Worm (Caenorhabditis elegans) whole organism, early embryonic: ENCODE results near the gene K10C2.12.

Experiments used
- B0310.2 ChIP-seq: sonication (generic microtip); optimal IDR thresholded peaks from 2 replicates; lab custom pipeline; 2016; ENCODE audit warnings: mild to moderate bottlenecking, missing genetic modification characterization, missing compliant biosample characterization
- F13C5.2 ChIP-seq: sonication (generic microtip); optimal IDR thresholded peaks from 2 replicates; lab custom pipeline; 2017; ENCODE audit warnings: mild to moderate bottlenecking, missing genetic modification characterization, inconsistent platforms, missing compliant biosample characterization
- aly-1 ChIP-seq: sonication (generic microtip); optimal IDR thresholded peaks from 2 replicates; lab custom pipeline; 2016; ENCODE audit warnings: missing genetic modification characterization, missing compliant biosample characterization
- ama-1 ChIP-seq: fragments of 150-350 bp; optimal IDR thresholded peaks from 2 replicates; lab custom pipeline; 2014
- ceh-13 ChIP-seq: fragments of 200-800 bp; sonication (Bioruptor generic); optimal IDR thresholded peaks from 2 replicates; lab custom pipeline; 2018; ENCODE audit warnings: mild to moderate bottlenecking, missing genetic modification characterization, missing compliant biosample characterization
- ceh-36 ChIP-seq: sonication (generic microtip); optimal IDR thresholded peaks from 2 replicates; lab custom pipeline; 2016; ENCODE audit warnings: missing genetic modification characterization, inconsistent platforms, missing compliant biosample characterization
- ets-7 ChIP-seq: sonication (generic microtip); optimal IDR thresholded peaks from 2 replicates; lab custom pipeline; 2016; ENCODE audit warnings: missing genotype, missing genetic modification characterization, missing compliant biosample characterization
- flt-1 ChIP-seq: fragments of 200-800 bp; sonication (Bioruptor generic); IDR thresholded peaks from 2 replicates; pipeline ENCODE4 v1.3.6; 2022; ENCODE audit warnings: missing genetic modification characterization, missing compliant biosample characterization
- hmbx-1 ChIP-seq: sonication (generic microtip); optimal IDR thresholded peaks from 2 replicates; lab custom pipeline; 2016; ENCODE audit warnings: mild to moderate bottlenecking, missing genetic modification characterization, missing compliant biosample characterization
- hmg-4 ChIP-seq: fragments of 200-800 bp; sonication (Bioruptor generic); optimal IDR thresholded peaks from 2 replicates; lab custom pipeline; 2018; ENCODE audit warnings: mild to moderate bottlenecking, missing genetic modification characterization, missing compliant biosample characterization
- hnd-1 ChIP-seq: sonication (generic microtip); optimal IDR thresholded peaks from 2 replicates; lab custom pipeline; 2016; ENCODE audit warnings: missing genetic modification characterization, missing compliant biosample characterization
- pes-1 ChIP-seq: fragments of 200-800 bp; sonication (Bioruptor generic); IDR thresholded peaks from 2 replicates; pipeline ENCODE4 v1.3.6; 2022; ENCODE audit warnings: missing genetic modification reagents, missing genetic modification characterization, missing compliant biosample characterization
- scrt-1 ChIP-seq: fragments of 200-800 bp; sonication (Bioruptor generic); IDR thresholded peaks from 2 replicates; pipeline ENCODE4 v1.3.6; 2022; ENCODE audit warnings: missing genetic modification characterization, missing compliant biosample characterization
- sea-1 ChIP-seq: fragments of 200-800 bp; sonication (Bioruptor generic); conservative IDR thresholded peaks from 2 replicates; pipeline ENCODE4 v1.3.6; 2022; ENCODE audit warnings: missing genetic modification characterization, missing compliant biosample characterization
- tbx-11 ChIP-seq: fragments of 200-800 bp; sonication (Bioruptor generic); IDR thresholded peaks from 2 replicates; pipeline ENCODE4 v1.3.6; 2022; ENCODE audit warnings: missing genetic modification characterization, missing compliant biosample characterization
- tbx-37 ChIP-seq: fragments of 200-800 bp; sonication (Bioruptor generic); conservative IDR thresholded peaks from 2 replicates; pipeline ENCODE4 v1.3.6; 2022; ENCODE audit warnings: missing genetic modification reagents, missing genetic modification characterization, missing compliant biosample characterization
- tra-4 ChIP-seq: sonication (generic microtip); optimal IDR thresholded peaks from 2 replicates; lab custom pipeline; 2017; ENCODE audit warnings: missing genetic modification characterization, missing compliant biosample characterization

K10C2.12 gene

ce11 chrX:6440464-6440863 is 19.9 kb upstream of the K10C2.12 start, which contains the start of gene K10C2.14:
TSS of gene K10C2.14 (minus strand) at chrX:6440564.
- TF ChIP-seq tbx-37 (GFP tag; lab: Robert Waterston, UW) = no peak
- TF ChIP-seq ama-1 (lab: Kevin White, UChicago) = no peak
- no peak for TF ChIP-seq hnd-1 (tag; lab: Kevin White, UChicago)
- no peak for TF ChIP-seq aly-1 (tag; lab: Kevin White, UChicago)
- TF ChIP-seq tbx-11 = no peak
- TF ChIP-seq ceh-36 (tag; lab: Kevin White, UChicago) = no peak
- TF ChIP-seq tra-4 = no peak
- TF ChIP-seq sea-1 (GFP tag; lab: Robert Waterston, UW) = no peak
- no peak for TF ChIP-seq F13C5.2 (tag; lab: Kevin White, UChicago)
- no peak for TF ChIP-seq pes-1 (GFP tag; lab: Robert Waterston, UW)
- no peak for TF ChIP-seq flt-1
- TF ChIP-seq ceh-13 (GFP tag; lab: Kevin White, UChicago) = no peak
- TF ChIP-seq scrt-1 (GFP tag; lab: Robert Waterston, UW) = no peak
- TF ChIP-seq hmg-4 (GFP tag; lab: Kevin White, UChicago) = no peak
- no peak for TF ChIP-seq B0310.2 (tag; lab: Kevin White, UChicago)
- no peak for TF ChIP-seq ets-7
- no peak for TF ChIP-seq hmbx-1 (tag; lab: Kevin White, UChicago)

- no peak for TF ChIP-seq sea-1 (GFP tag; lab: Robert Waterston, UW)
- TF ChIP-seq tbx-11 = no peak
Observed at ce11 chrX:6437545-6437944, 17.0 kb upstream of the K10C2.12 start, which contains the start of gene K10C2.8. TSS of gene K10C2.8 (minus strand) at chrX:6437645.

ce11 chrX:6435812-6436211 is 15.2 kb upstream of the K10C2.12 start:
- no peak for TF ChIP-seq scrt-1 (GFP tag; lab: Robert Waterston, UW)
- TF ChIP-seq aly-1 (tag; lab: Kevin White, UChicago) = no peak
- no peak for TF ChIP-seq B0310.2 (tag; lab: Kevin White, UChicago)
- TF ChIP-seq tra-4 = no peak

- TF ChIP-seq tra-4 = no peak
- TF ChIP-seq tbx-11 = no peak
- no peak for TF ChIP-seq flt-1
- no peak for TF ChIP-seq B0310.2 (tag; lab: Kevin White, UChicago)
- TF ChIP-seq F13C5.2 (tag; lab: Kevin White, UChicago) = no peak
- no peak for TF ChIP-seq hnd-1 (tag; lab: Kevin White, UChicago)
- no peak for TF ChIP-seq scrt-1 (GFP tag; lab: Robert Waterston, UW)
- TF ChIP-seq ets-7 = no peak
- TF ChIP-seq pes-1 (GFP tag; lab: Robert Waterston, UW) = no peak
- no peak for TF ChIP-seq hmbx-1 (tag; lab: Kevin White, UChicago)
- no peak for TF ChIP-seq hmg-4 (GFP tag; lab: Kevin White, UChicago)
- no peak for TF ChIP-seq ama-1 (lab: Kevin White, UChicago)
Observed at ce11 chrX:6433688-6434087, 13.1 kb upstream of the K10C2.12 start, which contains the start of gene K10C2.2. TSS of gene K10C2.2 (minus strand) at chrX:6433788.

- TF ChIP-seq hmg-4 (GFP tag; lab: Kevin White, UChicago) = no peak
- TF ChIP-seq ama-1 (lab: Kevin White, UChicago) = no peak
- TF ChIP-seq flt-1 = no peak
- TF ChIP-seq hmbx-1 (tag; lab: Kevin White, UChicago) = no peak
- no peak for TF ChIP-seq hnd-1 (tag; lab: Kevin White, UChicago)
- no peak for TF ChIP-seq ets-7
Observed at ce11 chrX:6430510-6430909, 9.9 kb upstream of the K10C2.12 start, which contains the start of gene ctsa-2. TSS of gene ctsa-2 (minus strand) at chrX:6430610.

ce11 chrX:6429552-6429951 is 9.0 kb upstream of the K10C2.12 start:
- no peak for TF ChIP-seq pes-1 (GFP tag; lab: Robert Waterston, UW)
- no peak for TF ChIP-seq F13C5.2 (tag; lab: Kevin White, UChicago)
- no peak for TF ChIP-seq ets-7
- no peak for TF ChIP-seq hmg-4 (GFP tag; lab: Kevin White, UChicago)
- no peak for TF ChIP-seq ama-1 (lab: Kevin White, UChicago)
- no peak for TF ChIP-seq tra-4
- TF ChIP-seq ceh-36 (tag; lab: Kevin White, UChicago) = no peak
- no peak for TF ChIP-seq ceh-13 (GFP tag; lab: Kevin White, UChicago)
- TF ChIP-seq scrt-1 (GFP tag; lab: Robert Waterston, UW) = no peak
- no peak for TF ChIP-seq B0310.2 (tag; lab: Kevin White, UChicago)
- TF ChIP-seq hnd-1 (tag; lab: Kevin White, UChicago) = no peak
- TF ChIP-seq aly-1 (tag; lab: Kevin White, UChicago) = no peak
- no peak for TF ChIP-seq sea-1 (GFP tag; lab: Robert Waterston, UW)

- TF ChIP-seq pes-1 (GFP tag; lab: Robert Waterston, UW) = no peak
Observed at ce11 chrX:6427147-6427546, 6.6 kb upstream of the K10C2.12 start.

ce11 chrX:6419113-6419512 is 1.5 kb downstream of the K10C2.12 start:
- no peak for TF ChIP-seq aly-1 (tag; lab: Kevin White, UChicago)
- no peak for TF ChIP-seq hmbx-1 (tag; lab: Kevin White, UChicago)
- TF ChIP-seq tbx-37 (GFP tag; lab: Robert Waterston, UW) = no peak
- no peak for TF ChIP-seq ama-1 (lab: Kevin White, UChicago)
- TF ChIP-seq pes-1 (GFP tag; lab: Robert Waterston, UW) = no peak
- TF ChIP-seq sea-1 (GFP tag; lab: Robert Waterston, UW) = no peak
- no peak for TF ChIP-seq F13C5.2 (tag; lab: Kevin White, UChicago)
